Fruit fly (Drosophila melanogaster) whole organism, embryonic: ENCODE results near the gene CG16775.

Source experiments
- Abd-B ChIP-seq: fragments of 200-800 bp; sonication (Bioruptor generic); optimal IDR thresholded peaks from 2 replicates; lab custom pipeline; 2018; ENCODE audit warnings: missing biosample characterization, mild to moderate bottlenecking, missing genetic modification characterization, moderate library complexity
- CG10209 ChIP-seq: fragments of 200-800 bp; sonication (Bioruptor generic); optimal IDR thresholded peaks from 3 replicates; lab custom pipeline; 2017; ENCODE audit warnings: missing biosample characterization, mild to moderate bottlenecking, missing genetic modification characterization, missing genetic modification reagents
- CG1024 ChIP-seq: fragments of 200-800 bp; sonication (Bioruptor generic); IDR thresholded peaks from 2 replicates; pipeline ENCODE4 v1.3.6; 2022; ENCODE audit warnings: missing biosample characterization, missing genetic modification characterization
- CG11504 ChIP-seq: fragments of 200-800 bp; sonication (Bioruptor generic); optimal IDR thresholded peaks from 3 replicates; lab custom pipeline; 2019; ENCODE audit warnings: missing biosample characterization, mild to moderate bottlenecking, missing genetic modification characterization, moderate library complexity
- CG11696 ChIP-seq: fragments of 200-800 bp; sonication (Bioruptor generic); IDR thresholded peaks from 2 replicates; pipeline ENCODE4 v1.3.6; 2022; ENCODE audit warnings: missing biosample characterization, missing genetic modification characterization
- CG12391 ChIP-seq: fragments of 200-800 bp; sonication (Bioruptor generic); optimal IDR thresholded peaks from 3 replicates; lab custom pipeline; 2018; ENCODE audit warnings: missing biosample characterization, mild to moderate bottlenecking, missing genetic modification characterization, moderate library complexity
- CG12659 ChIP-seq: fragments of 200-800 bp; sonication (Bioruptor generic); optimal IDR thresholded peaks from 3 replicates; lab custom pipeline; 2017; ENCODE audit warnings: mild to moderate bottlenecking, missing biosample characterization, missing genetic modification reagents, missing genetic modification characterization
- CG12942 ChIP-seq: fragments of 200-800 bp; sonication (Bioruptor generic); optimal IDR thresholded peaks from 3 replicates; lab custom pipeline; 2016; ENCODE audit warnings: missing biosample characterization, missing genetic modification characterization
- CG14965 ChIP-seq: fragments of 200-800 bp; sonication (Bioruptor generic); optimal IDR thresholded peaks from 2 replicates; lab custom pipeline; 2016; ENCODE audit warnings: missing biosample characterization, missing genetic modification characterization, borderline replicate concordance
- CG15011 ChIP-seq: fragments of 200-800 bp; sonication (Bioruptor generic); optimal IDR thresholded peaks from 3 replicates; lab custom pipeline; 2018; ENCODE audit warnings: missing biosample characterization, mild to moderate bottlenecking, missing genetic modification characterization
- CG1529 ChIP-seq: fragments of 200-800 bp; sonication (Bioruptor generic); optimal IDR thresholded peaks from 3 replicates; lab custom pipeline; 2018; ENCODE audit warnings: missing biosample characterization, missing genetic modification characterization
- CG17912 ChIP-seq: fragments of 200-800 bp; sonication (Bioruptor generic); optimal IDR thresholded peaks from 2 replicates; lab custom pipeline; 2018; ENCODE audit warnings: missing biosample characterization, mild to moderate bottlenecking, missing genetic modification characterization
- CG2116 ChIP-seq: fragments of 200-800 bp; sonication (Bioruptor generic); optimal IDR thresholded peaks from 3 replicates; lab custom pipeline; 2018; ENCODE audit warnings: missing biosample characterization, mild to moderate bottlenecking, missing genetic modification characterization
- CG2120 ChIP-seq: fragments of 200-800 bp; sonication (Bioruptor generic); optimal IDR thresholded peaks from 3 replicates; lab custom pipeline; 2016; ENCODE audit warnings: missing biosample characterization, missing genetic modification characterization
- CG31365 ChIP-seq: fragments of 200-800 bp; sonication (Bioruptor generic); optimal IDR thresholded peaks from 2 replicates; lab custom pipeline; 2018; ENCODE audit warnings: missing biosample characterization, mild to moderate bottlenecking, missing genetic modification characterization
- CG6175 ChIP-seq: fragments of 200-800 bp; sonication (Bioruptor generic); IDR thresholded peaks from 3 replicates; pipeline ENCODE4 v1.3.6; 2022; ENCODE audit warnings: missing biosample characterization, missing genetic modification characterization
- CG6683 ChIP-seq: fragments of 200-800 bp; sonication (Bioruptor generic); optimal IDR thresholded peaks from 2 replicates; lab custom pipeline; 2017; ENCODE audit warnings: missing biosample characterization, mild to moderate bottlenecking, missing genetic modification characterization, missing genetic modification reagents
- CkIIα-i1 ChIP-seq: fragments of 200-800 bp; sonication (Bioruptor generic); IDR thresholded peaks from 2 replicates; pipeline ENCODE4 v1.3.6; 2022; ENCODE audit warnings: missing biosample characterization, missing genetic modification characterization
- Dll ChIP-seq: fragments of 200-800 bp; sonication (Bioruptor generic); IDR thresholded peaks from 4 replicates; pipeline ENCODE4 v1.3.6; 2022; ENCODE audit warnings: missing biosample characterization, missing genetic modification characterization; ENCODE audit not compliant: partially characterized antibody
- Ets97D ChIP-seq: fragments of 200-800 bp; sonication (Bioruptor generic); optimal IDR thresholded peaks from 3 replicates; lab custom pipeline; 2016; ENCODE audit warnings: missing biosample characterization, missing genetic modification characterization
- Kr ChIP-seq: fragments of 200-800 bp; sonication (Bioruptor generic); optimal IDR thresholded peaks from 2 replicates; lab custom pipeline; 2017; ENCODE audit warnings: missing biosample characterization, mild to moderate bottlenecking, missing genetic modification characterization
- Lim3 ChIP-seq: fragments of 200-800 bp; sonication (Bioruptor generic); IDR thresholded peaks from 2 replicates; pipeline ENCODE4 v1.3.6; 2022; ENCODE audit warnings: missing biosample characterization, missing genetic modification characterization
- Myb ChIP-seq: fragments of 200-800 bp; sonication (Bioruptor generic); optimal IDR thresholded peaks from 2 replicates; lab custom pipeline; 2016; ENCODE audit warnings: missing biosample characterization, missing genetic modification characterization
- Oli ChIP-seq: fragments of 200-800 bp; sonication (Bioruptor generic); optimal IDR thresholded peaks from 2 replicates; lab custom pipeline; 2018; ENCODE audit warnings: missing biosample characterization, mild to moderate bottlenecking, missing genetic modification characterization, moderate library complexity
- Optix ChIP-seq: fragments of 200-800 bp; sonication (Bioruptor generic); IDR thresholded peaks from 3 replicates; pipeline ENCODE4 v1.3.6; 2022; ENCODE audit warnings: missing biosample characterization, missing genetic modification characterization
- PHDP ChIP-seq: fragments of 200-800 bp; sonication (Bioruptor generic); optimal IDR thresholded peaks from 3 replicates; lab custom pipeline; 2018; ENCODE audit warnings: missing biosample characterization, mild to moderate bottlenecking, missing genetic modification characterization, moderate library complexity
- Stat92E ChIP-seq, 3 experiments: fragments of >200 bp in 2 of 3; fragments of 200-800 bp in 1 of 3; sonication (Bioruptor generic) in 1 of 3; optimal IDR thresholded peaks; 2 replicates each; lab custom pipeline; 2017 to 2019; ENCODE audit warnings: missing biosample characterization in 3 of 3, missing genetic modification characterization in 3 of 3, mild to moderate bottlenecking in 1 of 3, moderate library complexity in 1 of 3
- abd-A ChIP-seq: fragments of 200-800 bp; sonication (Bioruptor generic); optimal IDR thresholded peaks from 3 replicates; lab custom pipeline; 2019; ENCODE audit warnings: missing biosample characterization, mild to moderate bottlenecking, missing genetic modification characterization, moderate library complexity
- bbx ChIP-seq: fragments of 200-800 bp; sonication (Bioruptor generic); IDR thresholded peaks from 2 replicates; pipeline ENCODE4 v1.3.6; 2022; ENCODE audit warnings: missing biosample characterization, missing genetic modification characterization; ENCODE audit not compliant: partially characterized antibody
- bowl ChIP-seq: fragments of 200-800 bp; sonication (Bioruptor generic); IDR thresholded peaks from 2 replicates; pipeline ENCODE4 v1.3.6; 2022; ENCODE audit warnings: missing biosample characterization, missing genetic modification characterization
- cas ChIP-seq: fragments of 200-800 bp; sonication (Bioruptor generic); IDR thresholded peaks from 2 replicates; pipeline ENCODE4 v1.3.6; 2022; ENCODE audit warnings: missing biosample characterization, missing genetic modification characterization
- cg ChIP-seq: fragments of 200-800 bp; sonication (Bioruptor generic); optimal IDR thresholded peaks from 3 replicates; lab custom pipeline; 2019; ENCODE audit warnings: missing biosample characterization, mild to moderate bottlenecking, missing genetic modification characterization, moderate library complexity
- croc ChIP-seq: fragments of 200-800 bp; sonication (Bioruptor generic); conservative IDR thresholded peaks from 3 replicates; pipeline ENCODE4 v1.3.6; 2022; ENCODE audit warnings: missing biosample characterization, missing genetic modification characterization
- danr ChIP-seq: fragments of 200-800 bp; sonication (Bioruptor generic); IDR thresholded peaks from 2 replicates; pipeline ENCODE4 v1.3.6; 2022; ENCODE audit warnings: missing biosample characterization, missing genetic modification characterization
- dmrt11E ChIP-seq: fragments of 200-800 bp; sonication (Bioruptor generic); optimal IDR thresholded peaks from 3 replicates; lab custom pipeline; 2018; ENCODE audit warnings: missing biosample characterization, mild to moderate bottlenecking, missing genetic modification characterization, moderate library complexity
- ewg ChIP-seq: fragments of 200-800 bp; sonication (Bioruptor generic); optimal IDR thresholded peaks from 3 replicates; lab custom pipeline; 2017; ENCODE audit warnings: mild to moderate bottlenecking, missing biosample characterization, missing genetic modification reagents, missing genetic modification characterization
- fd102C ChIP-seq: fragments of 200-800 bp; sonication (Bioruptor generic); optimal IDR thresholded peaks from 2 replicates; lab custom pipeline; 2018; ENCODE audit warnings: missing biosample characterization, mild to moderate bottlenecking, missing genetic modification characterization, moderate library complexity
- fru ChIP-seq: fragments of >200 bp; optimal IDR thresholded peaks from 2 replicates; lab custom pipeline; 2017
- gfzf ChIP-seq: fragments of 200-800 bp; sonication (Bioruptor generic); optimal IDR thresholded peaks from 2 replicates; lab custom pipeline; 2016; ENCODE audit warnings: missing biosample characterization, mild to moderate bottlenecking, missing genetic modification characterization, moderate library complexity
- gro ChIP-seq: fragments of 200-800 bp; sonication (Bioruptor generic); optimal IDR thresholded peaks from 2 replicates; lab custom pipeline; 2016; ENCODE audit warnings: missing biosample characterization, missing genetic modification characterization
- lmd ChIP-seq: fragments of 200-800 bp; sonication (Bioruptor generic); IDR thresholded peaks from 2 replicates; pipeline ENCODE4 v1.3.6; 2022; ENCODE audit warnings: missing biosample characterization, missing genetic modification characterization
- mld ChIP-seq: fragments of 200-800 bp; sonication (Bioruptor generic); IDR thresholded peaks from 3 replicates; pipeline ENCODE4 v1.3.6; 2022; ENCODE audit warnings: missing biosample characterization, missing genetic modification characterization; ENCODE audit not compliant: partially characterized antibody
- nau ChIP-seq: fragments of 200-800 bp; sonication (Bioruptor generic); optimal IDR thresholded peaks from 3 replicates; lab custom pipeline; 2017; ENCODE audit warnings: missing biosample characterization, mild to moderate bottlenecking, missing genetic modification characterization, missing genetic modification reagents
- pb ChIP-seq: fragments of 200-800 bp; sonication (Bioruptor generic); optimal IDR thresholded peaks from 3 replicates; lab custom pipeline; 2016; ENCODE audit warnings: missing biosample characterization, missing genetic modification characterization
- pita ChIP-seq: fragments of 200-800 bp; sonication (Bioruptor generic); optimal IDR thresholded peaks from 2 replicates; lab custom pipeline; 2017; ENCODE audit warnings: missing biosample characterization, mild to moderate bottlenecking, missing genetic modification characterization
- tna ChIP-seq: fragments of 200-800 bp; sonication (Bioruptor generic); IDR thresholded peaks from 2 replicates; pipeline ENCODE4 v1.3.6; 2022; ENCODE audit warnings: missing biosample characterization, missing genetic modification characterization; ENCODE audit not compliant: partially characterized antibody
- trem ChIP-seq: fragments of 200-800 bp; optimal IDR thresholded peaks from 3 replicates; lab custom pipeline; 2019; ENCODE audit warnings: missing biosample characterization, mild to moderate bottlenecking, missing genetic modification characterization, moderate library complexity
- vnd ChIP-seq: fragments of 200-800 bp; sonication (Bioruptor generic); IDR thresholded peaks from 3 replicates; pipeline ENCODE4 v1.3.6; 2022; ENCODE audit warnings: missing biosample characterization, missing genetic modification characterization; ENCODE audit not compliant: partially characterized antibody
- wek ChIP-seq: fragments of 200-800 bp; sonication (Bioruptor generic); optimal IDR thresholded peaks from 3 replicates; lab custom pipeline; 2018; ENCODE audit warnings: missing biosample characterization, mild to moderate bottlenecking, missing genetic modification characterization, moderate library complexity
- zfh1 ChIP-seq: fragments of 200-800 bp; sonication (Bioruptor generic); IDR thresholded peaks from 3 replicates; pipeline ENCODE4 v1.3.6; 2022; ENCODE audit warnings: missing biosample characterization, missing genetic modification characterization

Gene CG16775

DNA sequence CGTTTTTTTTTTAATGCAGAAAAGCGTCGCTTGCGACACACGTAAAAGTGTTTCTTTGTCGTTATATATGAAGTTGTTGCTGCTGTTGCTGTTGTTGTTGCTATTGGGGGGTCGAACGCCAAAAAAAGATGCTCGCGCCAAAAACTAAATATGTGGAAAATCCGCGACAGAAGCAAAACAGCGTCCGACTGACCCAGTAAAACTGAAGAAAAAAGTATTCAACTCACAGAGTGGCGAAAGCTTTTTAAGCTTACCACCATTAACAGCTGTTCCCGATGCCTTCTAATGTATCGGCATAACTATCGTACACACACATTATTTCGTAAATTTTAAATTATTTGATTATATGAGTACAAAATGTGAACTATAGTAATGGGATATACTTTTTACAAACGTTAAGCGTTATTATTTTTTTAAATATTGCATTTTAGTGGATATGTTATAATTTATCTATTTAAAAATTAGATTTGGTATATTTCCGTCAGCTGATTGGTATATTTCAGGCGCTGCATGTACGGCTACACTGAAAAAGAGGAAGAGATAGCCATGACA lies 21.2 kb upstream of the CG16775 start, which contains the start of the genes Prestin and Wdr92 (continued):
- no peak for TF ChIP-seq ewg (GFP tag; lab: Kevin White, UChicago)
- TF ChIP-seq CG1024 (GFP tag; lab: Robert Waterston, UW), result no peak
- TF ChIP-seq PHDP (tag; lab: Kevin White, UChicago), result peak; percentile 28
- TF ChIP-seq lmd (GFP tag; lab: Robert Waterston, UW), result no peak
- TF ChIP-seq Stat92E (GFP tag; optimal IDR thresholded peaks at IDR 0.05; lab: Kevin White, UChicago), result peak in 1 of 3 experiments; percentile 37
- no peak for TF ChIP-seq CG12942 (GFP tag; lab: Kevin White, UChicago)
- peak; percentile 36 for TF ChIP-seq CG2120 (GFP tag; lab: Kevin White, UChicago)
- peak; percentile 64 for TF ChIP-seq CG12659 (GFP tag; lab: Kevin White, UChicago)
- no peak for TF ChIP-seq CG6683 (GFP tag; lab: Kevin White, UChicago)
- peak; percentile 55 for TF ChIP-seq abd-A (tag; lab: Kevin White, UChicago)
- TF ChIP-seq cg (GFP tag; lab: Kevin White, UChicago), result no peak
- TF ChIP-seq CG6175 (GFP tag; lab: Robert Waterston, UW), result no peak
- TF ChIP-seq CG14965 (GFP tag; lab: Kevin White, UChicago), result no peak
- peak; percentile 75 for TF ChIP-seq vnd
- peak; percentile 62; the same call in 2 of the 3 replicates for TF ChIP-seq mld
- peak; percentile 0 for TF ChIP-seq CG10209 (GFP tag; lab: Kevin White, UChicago)
- TF ChIP-seq bowl, result peak; percentile 26; the same call in 1 of the 2 replicates
- TF ChIP-seq Abd-B, result no peak
- TF ChIP-seq croc (GFP tag; lab: Robert Waterston, UW), result no peak
- TF ChIP-seq Lim3 (GFP tag; lab: Robert Waterston, UW), result no peak
- TF ChIP-seq gro (GFP tag; lab: Kevin White, UChicago), result peak; percentile 69
- peak; percentile 5 for TF ChIP-seq nau
- TF ChIP-seq gfzf (GFP tag; lab: Kevin White, UChicago), result peak; percentile 71
- no peak for TF ChIP-seq Oli
- peak; percentile 17 for TF ChIP-seq CG11504 (tag; lab: Kevin White, UChicago)
- no peak for TF ChIP-seq fd102C (GFP tag; lab: Kevin White, UChicago)
- TF ChIP-seq dmrt11E (tag; lab: Kevin White, UChicago), result no peak
- no peak for TF ChIP-seq Optix (GFP tag; lab: Robert Waterston, UW)
- no peak for TF ChIP-seq fru (lab: Kevin White, UChicago)
- TF ChIP-seq bbx (GFP tag; lab: Robert Waterston, UW), result peak; percentile 83
- peak; percentile 38 for TF ChIP-seq trem (tag; lab: Kevin White, UChicago)
- TF ChIP-seq danr, result no peak
- TF ChIP-seq zfh1 (GFP tag; lab: Robert Waterston, UW), result no peak
- TF ChIP-seq CG31365, result peak; percentile 6
- TF ChIP-seq CG11696 (GFP tag; lab: Robert Waterston, UW), result no peak
- no peak for TF ChIP-seq Ets97D
- TF ChIP-seq CG1529 (GFP tag; lab: Kevin White, UChicago), result no peak
- TF ChIP-seq Dll (GFP tag; lab: Robert Waterston, UW), result peak; percentile 94
- TF ChIP-seq CG2116 (GFP tag; lab: Kevin White, UChicago), result peak; percentile 48
- no peak for TF ChIP-seq CkIIα-i1
- TF ChIP-seq Kr (GFP tag; lab: Kevin White, UChicago), result no peak
- TF ChIP-seq CG12391 (tag; lab: Kevin White, UChicago), result peak; percentile 46
- peak; percentile 3 for TF ChIP-seq Myb (GFP tag; lab: Kevin White, UChicago)
- TF ChIP-seq wek, result peak; percentile 24
- no peak for TF ChIP-seq CG17912
- TF ChIP-seq pita (GFP tag; lab: Kevin White, UChicago), result no peak
- peak; percentile 67 for TF ChIP-seq tna (GFP tag; lab: Robert Waterston, UW)
- TF ChIP-seq pb (GFP tag; lab: Kevin White, UChicago), result no peak
- no peak for TF ChIP-seq cas (GFP tag; lab: Robert Waterston, UW)
- TF ChIP-seq CG15011 (GFP tag; lab: Kevin White, UChicago), result no peak
